Worm (Caenorhabditis elegans) whole organism, L1 larva: ENCODE results near the gene srh-80.

ENCODE experiments used
- C04F5.9 ChIP-seq: sonication (generic microtip); optimal IDR thresholded peaks from 2 replicates; lab custom pipeline; 2016; ENCODE audit warnings: missing genetic modification characterization, missing compliant biosample characterization
- C16A3.4 ChIP-seq: fragments of 150-350 bp; optimal IDR thresholded peaks from 2 replicates; lab custom pipeline; 2014; ENCODE audit warnings: missing biosample characterization, missing genetic modification characterization
- aly-2 ChIP-seq: fragments of 150-350 bp; optimal IDR thresholded peaks from 2 replicates; lab custom pipeline; 2014; ENCODE audit warnings: missing biosample characterization, missing genetic modification characterization
- ceh-63 ChIP-seq: fragments of 200-800 bp; sonication (Bioruptor generic); optimal IDR thresholded peaks from 2 replicates; lab custom pipeline; 2018; ENCODE audit warnings: mild to moderate bottlenecking, missing genetic modification characterization, missing compliant biosample characterization
- ceh-82 ChIP-seq, 3 experiments: fragments of 150-350 bp in 1 of 3; sonication (generic microtip) in 2 of 3; optimal IDR thresholded peaks; 2 replicates each; lab custom pipeline; 2014 to 2017; ENCODE audit warnings: missing biosample characterization in 3 of 3, missing genetic modification characterization in 3 of 3
- ceh-88 ChIP-seq: fragments of 200-800 bp; sonication (Bioruptor generic); IDR thresholded peaks from 2 replicates; pipeline ENCODE4 v1.3.6; 2022; ENCODE audit warnings: missing genetic modification characterization, missing compliant biosample characterization
- ceh-90 ChIP-seq: sonication (generic microtip); optimal IDR thresholded peaks from 2 replicates; lab custom pipeline; 2016; ENCODE audit warnings: missing genetic modification characterization, missing compliant biosample characterization
- dpl-1 ChIP-seq, 3 experiments: fragments of 150-350 bp in 2 of 3; sonication (generic microtip) in 1 of 3; optimal IDR thresholded peaks; 2 replicates each; lab custom pipeline; 2014 to 2017; ENCODE audit warnings: missing biosample characterization in 3 of 3, missing genetic modification characterization in 3 of 3, missing genetic modification reagents in 3 of 3
- dsc-1 ChIP-seq: sonication (generic microtip); optimal IDR thresholded peaks from 2 replicates; lab custom pipeline; 2016; ENCODE audit warnings: mild to moderate bottlenecking, missing genetic modification characterization, missing compliant biosample characterization
- efl-1 ChIP-seq, 4 experiments: fragments of 150-350 bp; optimal IDR thresholded peaks in 3 of 4; peaks in 1 of 4; 1 replicate in 1 of 4; 2 replicates in 3 of 4; lab custom pipeline; 2014; ENCODE audit warnings: missing biosample characterization in 2 of 4, missing genetic modification characterization in 2 of 4, missing genetic modification reagents in 2 of 4
- efl-3 ChIP-seq: fragments of 200-800 bp; sonication (Bioruptor generic); optimal IDR thresholded peaks from 2 replicates; lab custom pipeline; 2018; ENCODE audit warnings: mild to moderate bottlenecking, missing genetic modification characterization, missing compliant biosample characterization
- elt-2 ChIP-seq: sonication (generic microtip); optimal IDR thresholded peaks from 2 replicates; lab custom pipeline; 2016; ENCODE audit warnings: missing genetic modification characterization, mild to moderate bottlenecking, inconsistent platforms, missing compliant biosample characterization, missing genetic modification reagents
- fkh-4 ChIP-seq: sonication (generic microtip); optimal IDR thresholded peaks from 2 replicates; lab custom pipeline; 2016; ENCODE audit warnings: missing compliant biosample characterization, missing genetic modification characterization, borderline replicate concordance
- fkh-8 ChIP-seq: sonication (generic microtip); optimal IDR thresholded peaks from 2 replicates; lab custom pipeline; 2016; ENCODE audit warnings: mild to moderate bottlenecking, missing genetic modification characterization, missing compliant biosample characterization
- fos-1 ChIP-seq: fragments of 150-350 bp; optimal IDR thresholded peaks from 2 replicates; lab custom pipeline; 2014; ENCODE audit warnings: missing biosample characterization, missing genetic modification characterization
- grh-1 ChIP-seq: fragments of 200-800 bp; sonication (Bioruptor generic); IDR thresholded peaks from 2 replicates; pipeline ENCODE4 v1.3.6; 2022; ENCODE audit warnings: missing genetic modification reagents, missing genetic modification characterization, missing compliant biosample characterization
- irx-1 ChIP-seq: sonication (generic microtip); optimal IDR thresholded peaks from 2 replicates; lab custom pipeline; 2016; ENCODE audit warnings: missing genetic modification characterization, missing compliant biosample characterization
- jun-1 ChIP-seq: fragments of 150-350 bp; optimal IDR thresholded peaks from 2 replicates; lab custom pipeline; 2014; ENCODE audit warnings: missing biosample characterization, missing genetic modification reagents, missing genetic modification characterization
- lin-15B ChIP-seq: fragments of 150-350 bp; sonication (generic microtip); optimal IDR thresholded peaks from 3 replicates; lab custom pipeline; 2014; ENCODE audit warnings: missing biosample characterization, missing genetic modification characterization
- lsy-2 ChIP-seq, 2 experiments: fragments of 150-350 bp; optimal IDR thresholded peaks; 2 replicates each; lab custom pipeline; 2014; ENCODE audit warnings: missing biosample characterization in 2 of 2, missing genetic modification characterization in 2 of 2
- mab-9 ChIP-seq: fragments of 200-800 bp; sonication (Bioruptor generic); IDR thresholded peaks from 2 replicates; pipeline ENCODE4 v1.3.6; 2022; ENCODE audit warnings: missing genetic modification reagents, missing genetic modification characterization, missing compliant biosample characterization
- mep-1 ChIP-seq: fragments of 150-350 bp; optimal IDR thresholded peaks from 2 replicates; lab custom pipeline; 2014; ENCODE audit warnings: missing biosample characterization, missing genetic modification characterization
- nhr-19 ChIP-seq: fragments of 200-800 bp; sonication (Bioruptor generic); conservative IDR thresholded peaks from 2 replicates; pipeline ENCODE4 v1.3.6; 2022; ENCODE audit warnings: missing genetic modification characterization, missing compliant biosample characterization
- nhr-20 ChIP-seq: sonication (generic microtip); optimal IDR thresholded peaks from 2 replicates; lab custom pipeline; 2016; ENCODE audit warnings: mild to moderate bottlenecking, missing genetic modification characterization, missing compliant biosample characterization
- nhr-237 ChIP-seq: fragments of 150-350 bp; optimal IDR thresholded peaks from 2 replicates; lab custom pipeline; 2014; ENCODE audit warnings: missing biosample characterization, missing genetic modification characterization
- nhr-47 ChIP-seq: sonication (generic microtip); optimal IDR thresholded peaks from 2 replicates; lab custom pipeline; 2016; ENCODE audit warnings: mild to moderate bottlenecking, missing genetic modification characterization, moderate library complexity, missing compliant biosample characterization
- nhr-71 ChIP-seq: sonication (generic microtip); optimal IDR thresholded peaks from 2 replicates; lab custom pipeline; 2016; ENCODE audit warnings: mild to moderate bottlenecking, missing genetic modification characterization, moderate library complexity, missing compliant biosample characterization
- nhr-84 ChIP-seq: sonication (generic microtip); optimal IDR thresholded peaks from 2 replicates; lab custom pipeline; 2017; ENCODE audit warnings: missing biosample characterization, missing genetic modification characterization
- nhr-85 ChIP-seq: sonication (generic microtip); peaks from one replicate; lab custom pipeline; 2016; ENCODE audit warnings: missing genetic modification characterization, inconsistent platforms, missing compliant biosample characterization
- skn-1 ChIP-seq: fragments of 150-350 bp; optimal IDR thresholded peaks from 2 replicates; lab custom pipeline; 2014; ENCODE audit warnings: missing biosample characterization, missing genetic modification characterization
- snu-23 ChIP-seq: sonication (generic microtip); optimal IDR thresholded peaks from 2 replicates; lab custom pipeline; 2016; ENCODE audit warnings: missing genetic modification characterization, missing compliant biosample characterization
- sox-4 ChIP-seq: sonication (generic microtip); optimal IDR thresholded peaks from 2 replicates; lab custom pipeline; 2016; ENCODE audit warnings: missing genetic modification characterization, missing compliant biosample characterization
- sup-37 ChIP-seq: fragments of 200-800 bp; sonication (Bioruptor generic); optimal IDR thresholded peaks from 2 replicates; lab custom pipeline; 2018; ENCODE audit warnings: mild to moderate bottlenecking, missing genetic modification characterization, missing compliant biosample characterization
- unc-130 ChIP-seq: fragments of 150-350 bp; optimal IDR thresholded peaks from 2 replicates; lab custom pipeline; 2017; ENCODE audit warnings: missing biosample characterization, missing genetic modification characterization, inconsistent platforms
- unc-98 ChIP-seq: fragments of 200-800 bp; sonication (Bioruptor generic); IDR thresholded peaks from 2 replicates; pipeline ENCODE4 v1.3.6; 2022; ENCODE audit warnings: missing genetic modification characterization, missing compliant biosample characterization
- vab-15 ChIP-seq: sonication (generic microtip); optimal IDR thresholded peaks from 2 replicates; lab custom pipeline; 2017; ENCODE audit warnings: missing genotype, mild to moderate bottlenecking, missing genetic modification characterization, missing compliant biosample characterization
- zag-1 ChIP-seq: fragments of 150-350 bp; optimal IDR thresholded peaks from 2 replicates; lab custom pipeline; 2014; ENCODE audit warnings: missing biosample characterization, missing genetic modification characterization

Gene srh-80

DNA sequence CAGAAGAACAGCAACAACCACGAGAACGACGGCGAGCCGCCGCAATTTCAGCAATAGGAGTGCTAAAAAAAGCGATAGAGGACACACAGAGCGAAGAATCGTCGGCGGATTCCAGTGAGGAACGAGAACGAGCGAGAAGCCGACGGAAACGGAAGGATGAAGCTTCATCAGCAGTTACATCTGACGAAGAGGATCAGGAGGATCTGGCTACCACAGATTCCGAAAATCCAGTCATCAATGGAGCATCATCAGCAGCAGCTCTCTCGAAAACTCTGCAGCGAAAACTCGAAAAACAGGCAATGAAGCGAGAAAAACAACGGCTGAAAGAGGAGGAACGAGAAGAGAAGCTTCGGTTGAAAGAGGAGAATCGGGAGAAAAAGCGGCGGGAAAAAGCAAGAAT lies 30.3 kb upstream of the srh-80 start:
- TF ChIP-seq efl-1 (optimal IDR thresholded peaks at IDR 0.05; lab: Kevin White, UChicago) (no peak), efl-1 (GFP tag; optimal IDR thresholded peaks at IDR 0.05 in 1 of 2; lab: Kevin White, UChicago) (peak in 1 of 2 experiments; percentile 52), nhr-20 (no peak)
- TF ChIP-seq, all 84 proteins: peak for 1

DNA sequence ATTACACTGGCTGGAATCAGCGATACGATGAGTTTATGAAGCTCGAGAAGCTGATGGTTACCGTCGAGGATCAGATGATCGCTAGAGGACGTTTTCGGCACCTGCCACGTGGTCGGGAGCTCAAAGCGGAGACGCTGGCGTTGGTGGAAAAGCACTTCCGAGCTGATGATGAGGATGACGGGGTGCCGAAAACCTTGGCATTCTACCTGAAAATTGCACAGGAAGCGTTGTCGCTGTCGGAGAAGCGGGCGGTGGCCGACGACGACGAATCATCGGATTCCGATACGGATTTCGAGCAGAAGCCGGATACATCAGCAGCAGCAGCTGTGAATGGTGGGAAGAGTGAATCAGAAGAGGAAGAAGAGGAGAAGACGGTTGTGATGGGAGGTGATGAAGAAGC lies 25.0 kb upstream of the srh-80 start:
- TF ChIP-seq zag-1 (tag; lab: Kevin White, UChicago) (no peak), C16A3.4 (tag; lab: Kevin White, UChicago) (no peak)

DNA sequence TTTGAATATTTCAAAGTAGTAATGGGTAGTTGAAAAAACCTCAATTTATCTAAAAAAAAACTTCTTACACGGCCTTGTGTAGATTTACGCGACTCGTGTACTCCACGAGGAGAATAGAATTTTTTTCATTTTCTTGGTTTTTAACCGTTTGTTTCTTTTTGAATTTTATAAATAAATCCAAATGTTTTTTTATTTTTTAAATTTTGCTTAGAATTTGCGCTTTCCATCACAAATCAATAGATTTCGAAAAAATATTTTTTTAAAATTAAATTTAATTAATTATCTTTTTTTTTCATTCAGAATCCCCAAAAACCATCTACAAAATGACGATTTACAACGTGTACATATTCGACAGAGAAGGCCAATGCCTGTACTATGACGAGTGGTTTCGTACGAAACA lies 18.4 kb upstream of the srh-80 start, which contains the start of gene trpp-1:
Gene trpp-1 (plus strand): TSS at position 301 of the 400 bp plus-strand sequence.
- no peak for TF ChIP-seq efl-3 (GFP tag; lab: Kevin White, UChicago)
- TF ChIP-seq nhr-85 (tag; lab: Kevin White, UChicago): peak; percentile 20

- TF ChIP-seq mep-1 (tag; lab: Kevin White, UChicago) (peak; percentile 15), lsy-2 (tag; optimal IDR thresholded peaks at IDR 0.05; lab: Kevin White, UChicago) (peak in 1 of 2 experiments; percentile 10), fkh-8 (tag; lab: Kevin White, UChicago) (peak; percentile 8), snu-23 (GFP tag; lab: Kevin White, UChicago) (peak; percentile 21), unc-98 (GFP tag; lab: Robert Waterston, UW) (no peak), irx-1 (tag; lab: Kevin White, UChicago) (peak; percentile 14), efl-1 (optimal IDR thresholded peaks at IDR 0.05; lab: Kevin White, UChicago) (no peak), efl-1 (GFP tag; optimal IDR thresholded peaks at IDR 0.05 in 1 of 2; lab: Kevin White, UChicago) (peak in 1 of 2 experiments; percentile 8), nhr-47 (peak; percentile 16), nhr-237 (tag; lab: Kevin White, UChicago) (no peak), nhr-71 (peak; percentile 25), fos-1 (tag; lab: Kevin White, UChicago) (no peak), skn-1 (peak; percentile 11), grh-1 (GFP tag; lab: Robert Waterston, UW) (no peak), nhr-20 (peak; percentile 24)
Observed at ce11 chrV:203855-204432, 15.8 kb upstream of the srh-80 start, which contains the start of gene lec-12. Gene lec-12 (plus strand): TSS chrV:204382.

- TF ChIP-seq vab-15 (tag; lab: Kevin White, UChicago) (no peak), nhr-84 (no peak), mab-9 (0 out of 2 replicates have a peak, but pooled peaks have one; percentile 19), nhr-19 (GFP tag; lab: Robert Waterston, UW) (no peak), efl-1 (optimal IDR thresholded peaks at IDR 0.05; lab: Kevin White, UChicago) (no peak), efl-1 (GFP tag; optimal IDR thresholded peaks at IDR 0.05 in 1 of 2; lab: Kevin White, UChicago) (peak in 1 of 2 experiments; percentile 40), lin-15B (tag; lab: Kevin White, UChicago) (no peak)
Observed at ce11 chrV:206814-207213, 12.9 kb upstream of the srh-80 start.

DNA sequence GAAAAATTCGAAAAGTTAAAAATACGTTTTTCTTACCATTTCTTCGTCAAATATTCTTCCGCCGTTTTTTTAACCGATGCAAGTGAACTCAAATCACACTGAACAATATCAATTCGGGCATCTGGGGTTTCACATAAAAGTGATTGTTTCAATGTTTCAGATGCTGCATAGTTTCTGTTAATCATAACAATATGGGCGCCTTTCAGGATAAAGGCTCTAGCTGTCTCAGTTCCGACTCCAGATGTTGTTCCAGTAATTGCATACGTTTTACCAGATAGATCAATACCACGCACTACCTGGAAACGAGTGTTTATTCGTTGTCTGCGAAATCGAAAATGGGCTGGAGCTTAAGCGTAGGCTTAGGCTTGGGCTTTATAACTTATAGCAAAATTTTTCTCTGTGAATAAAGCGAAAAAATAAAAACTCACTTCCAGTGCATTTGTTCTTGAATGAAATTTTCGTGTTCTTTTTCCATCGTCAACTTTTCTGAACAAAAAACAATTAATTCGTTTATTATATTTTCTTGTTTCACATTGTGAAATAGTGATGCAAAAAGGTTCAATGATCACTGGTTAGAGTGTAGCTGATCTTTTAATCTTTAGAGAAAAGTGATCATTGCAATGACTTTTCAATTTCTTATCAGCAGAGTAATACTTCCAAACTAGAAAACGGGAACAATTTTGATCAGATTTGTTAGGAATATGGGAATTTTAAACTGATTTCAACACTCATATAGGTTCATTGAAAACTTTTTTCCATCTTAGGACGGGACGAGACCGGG lies 8.2 kb upstream of the srh-80 start:
- TF ChIP-seq dpl-1 (GFP tag; optimal IDR thresholded peaks at IDR 0.05; lab: Kevin White, UChicago) (no peak), mab-9 (no peak), sox-4 (tag; lab: Kevin White, UChicago) (no peak), C04F5.9 (tag; lab: Kevin White, UChicago) (no peak), efl-1 (optimal IDR thresholded peaks at IDR 0.05; lab: Kevin White, UChicago) (no peak), efl-1 (GFP tag; optimal IDR thresholded peaks at IDR 0.05 in 1 of 2; lab: Kevin White, UChicago) (peak in 1 of 2 experiments; percentile 3), vab-15 (tag; lab: Kevin White, UChicago) (no peak), nhr-20 (peak; percentile 86), aly-2 (tag; lab: Kevin White, UChicago) (no peak), unc-130 (tag; lab: Kevin White, UChicago) (no peak), fkh-4 (tag; lab: Kevin White, UChicago) (peak; percentile 67), irx-1 (tag; lab: Kevin White, UChicago) (no peak), jun-1 (tag; lab: Kevin White, UChicago) (no peak), dsc-1 (tag; lab: Kevin White, UChicago) (peak; percentile 92), nhr-84 (no peak), ceh-88 (GFP tag; lab: Robert Waterston, UW) (no peak), ceh-90 (tag; lab: Kevin White, UChicago) (no peak), sup-37 (no peak), ceh-63 (no peak), skn-1 (peak; percentile 23), ceh-82 (tag; optimal IDR thresholded peaks at IDR 0.05; lab: Kevin White, UChicago) (no peak), nhr-85 (tag; lab: Kevin White, UChicago) (no peak), elt-2 (tag; lab: Kevin White, UChicago) (peak; percentile 20)
